Worm (Caenorhabditis elegans): ENCODE data around the gene Y39A1A.20.

ce11 chrIII:10719057-10719456, 18.7 kb upstream of the Y39A1A.20 start:
- TF ChIP-seq nhr-28 (tag; optimal IDR thresholded peaks at IDR 0.05) (no peak), nhr-237 (tag; optimal IDR thresholded peaks at IDR 0.05) (no peak), ceh-16 (tag; optimal IDR thresholded peaks at IDR 0.05) (no peak), unc-39 (tag; optimal IDR thresholded peaks at IDR 0.05) (no peak), elt-3 (tag; optimal IDR thresholded peaks at IDR 0.05) (no peak), unc-62 (GFP tag; optimal IDR thresholded peaks at IDR 0.05) (no peak), tbx-2 (tag; optimal IDR thresholded peaks at IDR 0.05) (no peak), lin-39 (tag; optimal IDR thresholded peaks at IDR 0.05) (no peak), nhr-76 (tag; optimal IDR thresholded peaks at IDR 0.05) (no peak), fkh-10 (GFP tag; optimal IDR thresholded peaks at IDR 0.05) (no peak)
